Worm (Caenorhabditis elegans) whole organism, L4/young adult: ENCODE results near the gene sulp-3.

Experiments used
- W03F9.2 ChIP-seq: fragments of 150-350 bp; optimal IDR thresholded peaks from 2 replicates; lab custom pipeline; 2014; ENCODE audit warnings: missing biosample characterization, missing genetic modification characterization
- dao-5 ChIP-seq: sonication (generic microtip); optimal IDR thresholded peaks from 2 replicates; lab custom pipeline; 2016; ENCODE audit warnings: missing genotype, missing genetic modification characterization, moderate library complexity, missing compliant biosample characterization

- TF ChIP-seq W03F9.2 (no peak), dao-5 (tag; lab: Kevin White, UChicago) (no peak)
Measured at ce11 chrX:8362379-8362778, 45.8 kb downstream of the sulp-3 start.
